Worm (Caenorhabditis elegans) whole organism, young adult: ENCODE results near the gene F25B4.8.
A peak's percentile ranks its signal among the peaks of the same experiment; 100 is the strongest.

ENCODE experiments used
- B0261.1 ChIP-seq: sonication (generic microtip); optimal IDR thresholded peaks from 2 replicates; lab custom pipeline; 2016; ENCODE audit warnings: mild to moderate bottlenecking, missing genetic modification characterization, moderate library complexity, missing compliant biosample characterization
- C17E4.6 ChIP-seq: fragments of 200-800 bp; sonication (Bioruptor generic); IDR thresholded peaks from 2 replicates; pipeline ENCODE4 v1.3.6; 2022; ENCODE audit warnings: missing genetic modification reagents, missing genetic modification characterization, missing compliant biosample characterization
- D2030.7 ChIP-seq: fragments of 200-800 bp; sonication (Bioruptor generic); IDR thresholded peaks from 2 replicates; pipeline ENCODE4 v1.3.6; 2022; ENCODE audit warnings: missing genetic modification reagents, missing genetic modification characterization, missing compliant biosample characterization
- F23B12.7 ChIP-seq: sonication (generic microtip); optimal IDR thresholded peaks from 2 replicates; lab custom pipeline; 2017; ENCODE audit warnings: missing genetic modification characterization, mild to moderate bottlenecking, missing compliant biosample characterization, antibody characterized with exemption, moderate library complexity; ENCODE audit not compliant: insufficient read depth
- F49E8.2 ChIP-seq: sonication (generic microtip); optimal IDR thresholded peaks from 3 replicates; lab custom pipeline; 2017; ENCODE audit warnings: missing genetic modification characterization, mild to moderate bottlenecking, missing compliant biosample characterization, antibody characterized with exemption, moderate library complexity; ENCODE audit not compliant: insufficient read depth
- T26A5.8 ChIP-seq: sonication (generic microtip); optimal IDR thresholded peaks from 2 replicates; lab custom pipeline; 2016; ENCODE audit warnings: missing genetic modification characterization, missing compliant biosample characterization
- Y53G8AR.9 ChIP-seq: fragments of 200-800 bp; sonication (Bioruptor generic); conservative IDR thresholded peaks from 2 replicates; pipeline ENCODE4 v1.3.6; 2022; ENCODE audit warnings: missing genetic modification reagents, missing genetic modification characterization, missing compliant biosample characterization
- Y56A3A.18 ChIP-seq: fragments of 200-800 bp; sonication (Bioruptor generic); IDR thresholded peaks from 2 replicates; pipeline ENCODE4 v1.3.6; 2022; ENCODE audit warnings: missing genetic modification reagents, missing genetic modification characterization, missing compliant biosample characterization
- Y67H2A.10 ChIP-seq: fragments of 200-800 bp; sonication (Bioruptor generic); conservative IDR thresholded peaks from 2 replicates; pipeline ENCODE4 v1.3.6; 2022; ENCODE audit warnings: missing genetic modification reagents, missing genetic modification characterization, missing compliant biosample characterization
- Y95B8A.8 ChIP-seq: fragments of 200-800 bp; sonication (Bioruptor generic); IDR thresholded peaks from 2 replicates; pipeline ENCODE4 v1.3.6; 2022; ENCODE audit warnings: missing genetic modification reagents, missing genetic modification characterization, missing compliant biosample characterization
- akir-1 ChIP-seq: fragments of 200-800 bp; sonication (Bioruptor generic); optimal IDR thresholded peaks from 2 replicates; lab custom pipeline; 2018; ENCODE audit warnings: mild to moderate bottlenecking, missing genetic modification characterization, moderate library complexity, missing compliant biosample characterization
- aptf-2 ChIP-seq: fragments of 200-800 bp; sonication (Bioruptor generic); conservative IDR thresholded peaks from 2 replicates; pipeline ENCODE4 v1.3.6; 2022; ENCODE audit warnings: missing genetic modification reagents, missing genetic modification characterization, missing compliant biosample characterization
- attf-3 ChIP-seq: fragments of 200-800 bp; sonication (Bioruptor generic); conservative IDR thresholded peaks from 2 replicates; pipeline ENCODE4 v1.3.6; 2022; ENCODE audit warnings: missing genetic modification reagents, missing genetic modification characterization, missing compliant biosample characterization
- attf-6 ChIP-seq: fragments of 200-800 bp; sonication (Bioruptor generic); IDR thresholded peaks from 2 replicates; pipeline ENCODE4 v1.3.6; 2022; ENCODE audit warnings: missing genetic modification reagents, missing genetic modification characterization, missing compliant biosample characterization
- cebp-1 ChIP-seq, 2 experiments: fragments of 200-800 bp in 1 of 2; sonication (Bioruptor generic) in 1 of 2; sonication (generic microtip) in 1 of 2; IDR thresholded peaks in 1 of 2; optimal IDR thresholded peaks in 1 of 2; 2 replicates each; pipeline versions ENCODE4 v1.3.6 to Lab custom; 2017 to 2022; ENCODE audit warnings: missing compliant biosample characterization in 2 of 2, missing genetic modification characterization in 2 of 2, mild to moderate bottlenecking in 1 of 2, missing genetic modification reagents in 1 of 2, moderate library complexity in 1 of 2
- ceh-100 ChIP-seq: fragments of 200-800 bp; sonication (Bioruptor generic); IDR thresholded peaks from 2 replicates; pipeline ENCODE4 v1.3.6; 2022; ENCODE audit warnings: missing genetic modification reagents, missing genetic modification characterization, missing compliant biosample characterization
- ceh-91 ChIP-seq: fragments of 200-800 bp; sonication (Bioruptor generic); IDR thresholded peaks from 2 replicates; pipeline ENCODE4 v1.3.6; 2022; ENCODE audit warnings: missing genetic modification reagents, missing genetic modification characterization, missing compliant biosample characterization
- egl-18 ChIP-seq: fragments of 200-800 bp; sonication (Bioruptor generic); IDR thresholded peaks from 2 replicates; pipeline ENCODE4 v1.3.6; 2022; ENCODE audit warnings: missing genetic modification reagents, missing genetic modification characterization, missing compliant biosample characterization
- egl-44 ChIP-seq: fragments of 200-800 bp; sonication (Bioruptor generic); IDR thresholded peaks from 2 replicates; pipeline ENCODE4 v1.3.6; 2022; ENCODE audit warnings: missing genetic modification reagents, missing genetic modification characterization, missing compliant biosample characterization
- egrh-3 ChIP-seq: fragments of 200-800 bp; sonication (Bioruptor generic); IDR thresholded peaks from 2 replicates; pipeline ENCODE4 v1.3.6; 2022; ENCODE audit warnings: missing genetic modification reagents, missing genetic modification characterization, missing compliant biosample characterization
- ekl-4 ChIP-seq: fragments of 200-800 bp; sonication (Bioruptor generic); IDR thresholded peaks from 2 replicates; pipeline ENCODE4 v1.3.6; 2022; ENCODE audit warnings: missing genetic modification reagents, missing genetic modification characterization, missing compliant biosample characterization
- gei-17 ChIP-seq: fragments of 200-800 bp; sonication (Bioruptor generic); optimal IDR thresholded peaks from 2 replicates; lab custom pipeline; 2018; ENCODE audit warnings: mild to moderate bottlenecking, missing genetic modification characterization, missing compliant biosample characterization
- him-1 ChIP-seq: sonication (generic microtip); optimal IDR thresholded peaks from 2 replicates; lab custom pipeline; 2016; ENCODE audit warnings: missing genotype, missing genetic modification reagents, missing genetic modification characterization, missing compliant biosample characterization
- hmg-1.2 ChIP-seq: fragments of 200-800 bp; sonication (Bioruptor generic); IDR thresholded peaks from 2 replicates; pipeline ENCODE4 v1.3.6; 2022; ENCODE audit warnings: missing genetic modification reagents, missing genetic modification characterization, missing compliant biosample characterization
- hrde-1 ChIP-seq: sonication (generic microtip); optimal IDR thresholded peaks from 2 replicates; lab custom pipeline; 2016; ENCODE audit warnings: missing genetic modification characterization, mild to moderate bottlenecking, missing compliant biosample characterization, moderate library complexity, missing genotype, missing genetic modification reagents, borderline replicate concordance
- hsf-1 ChIP-seq: fragments of 200-800 bp; sonication (Bioruptor generic); IDR thresholded peaks from 2 replicates; pipeline ENCODE4 v1.3.6; 2022; ENCODE audit warnings: missing genetic modification reagents, missing genetic modification characterization, missing compliant biosample characterization
- lin-35 ChIP-seq, 3 experiments: fragments of 150-350 bp in 2 of 3; sonication (generic microtip) in 1 of 3; optimal IDR thresholded peaks; 2 replicates each; lab custom pipeline; 2014 to 2018; ENCODE audit warnings: missing biosample characterization in 3 of 3, missing genetic modification characterization in 3 of 3, missing genetic modification reagents in 3 of 3
- lin-54 ChIP-seq: fragments of 200-800 bp; sonication (Bioruptor generic); optimal IDR thresholded peaks from 2 replicates; lab custom pipeline; 2018; ENCODE audit warnings: mild to moderate bottlenecking, missing genetic modification characterization, missing compliant biosample characterization
- lsl-1 ChIP-seq: fragments of 200-800 bp; sonication (Bioruptor generic); optimal IDR thresholded peaks from 2 replicates; lab custom pipeline; 2018; ENCODE audit warnings: mild to moderate bottlenecking, missing genetic modification characterization, moderate library complexity, missing compliant biosample characterization
- madf-3 ChIP-seq: fragments of 200-800 bp; sonication (Bioruptor generic); IDR thresholded peaks from 2 replicates; pipeline ENCODE4 v1.3.6; 2022; ENCODE audit warnings: missing genetic modification reagents, missing genetic modification characterization, missing compliant biosample characterization
- madf-6 ChIP-seq: fragments of 200-800 bp; sonication (Bioruptor generic); IDR thresholded peaks from 2 replicates; pipeline ENCODE4 v1.3.6; 2022; ENCODE audit warnings: missing genetic modification reagents, missing genetic modification characterization, missing compliant biosample characterization
- madf-8 ChIP-seq: fragments of 200-800 bp; sonication (Bioruptor generic); conservative IDR thresholded peaks from 2 replicates; pipeline ENCODE4 v1.3.6; 2022; ENCODE audit warnings: missing genetic modification reagents, missing genetic modification characterization, missing compliant biosample characterization
- nhr-179 ChIP-seq: sonication (generic microtip); optimal IDR thresholded peaks from 2 replicates; lab custom pipeline; 2016; ENCODE audit warnings: mild to moderate bottlenecking, missing genetic modification characterization, missing compliant biosample characterization
- pbrm-1 ChIP-seq: fragments of 200-800 bp; sonication (Bioruptor generic); IDR thresholded peaks from 2 replicates; pipeline ENCODE4 v1.3.6; 2022; ENCODE audit warnings: missing genetic modification reagents, missing genetic modification characterization, missing compliant biosample characterization
- rpc-1 ChIP-seq, 2 experiments: fragments of 150-350 bp in 1 of 2; sonication (generic microtip) in 1 of 2; optimal IDR thresholded peaks; 2 replicates each; lab custom pipeline; 2014 to 2018; ENCODE audit warnings: missing biosample characterization in 1 of 2, missing genetic modification characterization in 1 of 2, missing genetic modification reagents in 1 of 2, missing genotype in 1 of 2
- snpc-1.1 ChIP-seq: sonication (generic microtip); optimal IDR thresholded peaks from 2 replicates; lab custom pipeline; 2017; ENCODE audit warnings: missing genetic modification characterization, mild to moderate bottlenecking, missing compliant biosample characterization, antibody characterized with exemption, moderate library complexity, missing genotype, missing genetic modification reagents; ENCODE audit not compliant: insufficient read depth
- snpc-1.3 ChIP-seq: sonication (generic microtip); optimal IDR thresholded peaks from 2 replicates; lab custom pipeline; 2017; ENCODE audit warnings: missing genetic modification characterization, mild to moderate bottlenecking, missing compliant biosample characterization, antibody characterized with exemption, moderate library complexity, missing genotype, missing genetic modification reagents; ENCODE audit not compliant: insufficient read depth
- snpc-3.4 ChIP-seq: sonication (generic microtip); optimal IDR thresholded peaks from 2 replicates; lab custom pipeline; 2017; ENCODE audit warnings: missing genetic modification characterization, mild to moderate bottlenecking, missing compliant biosample characterization, antibody characterized with exemption, moderate library complexity, missing genotype, missing genetic modification reagents
- tbp1 ChIP-seq: fragments of 200-800 bp; sonication (Bioruptor generic); optimal IDR thresholded peaks from 2 replicates; lab custom pipeline; 2018; ENCODE audit warnings: mild to moderate bottlenecking, missing genetic modification characterization, missing compliant biosample characterization
- unc-130 ChIP-seq: sonication (generic microtip); optimal IDR thresholded peaks from 2 replicates; lab custom pipeline; 2016; ENCODE audit warnings: missing genetic modification reagents, missing genetic modification characterization, missing compliant biosample characterization
- ztf-22 ChIP-seq: fragments of 200-800 bp; sonication (Bioruptor generic); optimal IDR thresholded peaks from 2 replicates; lab custom pipeline; 2018; ENCODE audit warnings: mild to moderate bottlenecking, missing genetic modification characterization, moderate library complexity, missing compliant biosample characterization
- ztf-25 ChIP-seq: fragments of 200-800 bp; sonication (Bioruptor generic); IDR thresholded peaks from 2 replicates; pipeline ENCODE4 v1.3.6; 2022; ENCODE audit warnings: missing genetic modification reagents, missing genetic modification characterization, missing compliant biosample characterization
- ztf-26 ChIP-seq: sonication (generic microtip); optimal IDR thresholded peaks from 2 replicates; lab custom pipeline; 2017; ENCODE audit warnings: missing genetic modification characterization, missing compliant biosample characterization
- ztf-28 ChIP-seq: fragments of 200-800 bp; sonication (Bioruptor generic); IDR thresholded peaks from 2 replicates; pipeline ENCODE4 v1.3.6; 2022; ENCODE audit warnings: missing genetic modification reagents, missing genetic modification characterization, missing compliant biosample characterization

Gene F25B4.8

DNA sequence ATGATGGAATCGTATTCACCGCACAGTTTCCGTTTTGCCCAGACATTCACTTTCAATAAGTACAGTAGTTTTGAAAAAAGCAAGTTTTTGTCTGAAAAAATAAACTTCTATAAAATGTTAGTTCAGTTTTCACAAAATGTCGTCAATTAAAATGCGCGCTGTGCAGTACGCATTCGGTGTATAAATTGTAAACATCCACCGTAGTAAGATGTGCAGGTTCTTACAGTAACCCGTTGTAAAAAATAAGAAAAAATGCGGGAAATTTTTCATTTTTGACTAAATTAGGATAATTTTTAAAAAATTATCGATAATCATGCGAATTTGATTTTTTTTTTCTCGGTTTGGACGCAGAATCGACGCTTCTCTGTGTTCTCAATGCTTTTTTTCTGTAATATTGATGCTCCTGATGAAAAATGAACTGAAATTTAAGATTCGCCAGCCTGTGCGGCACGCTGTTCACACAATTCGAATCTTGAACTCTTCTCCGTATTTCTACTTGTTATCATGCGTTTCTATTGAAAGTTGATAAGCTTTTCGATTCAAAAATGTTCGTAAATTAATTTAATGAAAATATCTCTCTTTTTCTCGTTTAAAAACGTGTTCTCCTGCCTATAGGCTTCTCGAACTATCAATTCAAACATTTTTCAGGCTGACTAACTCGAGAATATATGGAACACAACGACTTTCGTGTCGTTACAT, 25.9 kb upstream of the F25B4.8 start, which contains the start of gene rga-3:
Gene rga-3 (plus strand): TSS at position 649 of the 699 bp plus-strand sequence.
- TF ChIP-seq egl-44 (GFP tag; lab: Robert Waterston, UW) (no peak), Y56A3A.18 (GFP tag; lab: Robert Waterston, UW) (no peak), attf-6 (GFP tag; lab: Robert Waterston, UW) (peak; percentile 74; the same call in 1 of the 2 replicates), him-1 (peak; percentile 91), snpc-1.3 (tag; lab: Kevin White, UChicago) (peak; percentile 93), Y95B8A.8 (GFP tag; lab: Robert Waterston, UW) (peak; percentile 86), unc-130 (GFP tag; lab: Kevin White, UChicago) (peak; percentile 95), nhr-179 (tag; lab: Kevin White, UChicago) (no peak), snpc-3.4 (peak; percentile 95), attf-3 (GFP tag; lab: Robert Waterston, UW) (peak; percentile 86), akir-1 (GFP tag; lab: Kevin White, UChicago) (no peak), madf-6 (GFP tag; lab: Robert Waterston, UW) (peak; percentile 99), hmg-1.2 (GFP tag; lab: Robert Waterston, UW) (peak; percentile 60), Y67H2A.10 (0 out of 2 replicates have a peak, but pooled peaks have one; percentile 23), hrde-1 (tag; lab: Kevin White, UChicago) (peak; percentile 59), tbp1 (GFP tag; lab: Kevin White, UChicago) (peak; percentile 72), Y53G8AR.9 (GFP tag; lab: Robert Waterston, UW) (peak; percentile 66; the same call in 1 of the 2 replicates), rpc-1 (optimal IDR thresholded peaks at IDR 0.05; lab: Kevin White, UChicago) (no peak), rpc-1 (tag; optimal IDR thresholded peaks at IDR 0.05; lab: Kevin White, UChicago) (peak; percentile 15), F49E8.2 (tag; lab: Kevin White, UChicago) (peak; percentile 96), C17E4.6 (peak; percentile 79), madf-3 (GFP tag; lab: Robert Waterston, UW) (peak; percentile 91), T26A5.8 (tag; lab: Kevin White, UChicago) (no peak), pbrm-1 (GFP tag; lab: Robert Waterston, UW) (peak; percentile 78), ceh-100 (GFP tag; lab: Robert Waterston, UW) (peak; percentile 55; the same call in 1 of the 2 replicates), egl-18 (GFP tag; lab: Robert Waterston, UW) (no peak), ztf-22 (GFP tag; lab: Kevin White, UChicago) (no peak), ekl-4 (GFP tag; lab: Robert Waterston, UW) (peak; percentile 87), ceh-91 (GFP tag; lab: Robert Waterston, UW) (peak; percentile 99), lin-54 (GFP tag; lab: Kevin White, UChicago) (peak; percentile 93), cebp-1 (GFP tag; IDR thresholded peaks at IDR 0.05; lab: Robert Waterston, UW) (no peak), cebp-1 (tag; optimal IDR thresholded peaks at IDR 0.05; lab: Kevin White, UChicago) (peak; percentile 8), hsf-1 (GFP tag; lab: Robert Waterston, UW) (peak; percentile 82), ztf-26 (no peak), gei-17 (GFP tag; lab: Kevin White, UChicago) (no peak), D2030.7 (peak; percentile 98), B0261.1 (tag; lab: Kevin White, UChicago) (no peak), snpc-1.1 (peak; percentile 82), egrh-3 (0 out of 2 replicates have a peak, but pooled peaks have one; percentile 7), lsl-1 (peak; percentile 100), lin-35 (GFP tag; optimal IDR thresholded peaks at IDR 0.05; lab: Kevin White, UChicago) (peak in 2 of 3 experiments; percentile 41 to 78), F23B12.7 (tag; lab: Kevin White, UChicago) (peak; percentile 49), madf-8 (GFP tag; lab: Robert Waterston, UW) (peak; percentile 97), ztf-25 (GFP tag; lab: Robert Waterston, UW) (0 out of 2 replicates have a peak, but pooled peaks have one; percentile 34), aptf-2 (GFP tag; lab: Robert Waterston, UW) (no peak), ztf-28 (peak; percentile 90)
